Fruit fly (Drosophila melanogaster) whole organism, embryonic: ENCODE results near the gene CG12241.

Experiments
- CG11247 ChIP-seq: fragments of 200-800 bp; sonication (Bioruptor generic); IDR thresholded peaks from 2 replicates; pipeline ENCODE4 v1.3.6; 2022; ENCODE audit warnings: missing biosample characterization, missing genetic modification characterization
- CG1233 ChIP-seq: fragments of 200-800 bp; sonication (Bioruptor generic); optimal IDR thresholded peaks from 4 replicates; lab custom pipeline; 2018; ENCODE audit warnings: missing biosample characterization, mild to moderate bottlenecking, missing genetic modification characterization
- CG13894 ChIP-seq: fragments of 200-800 bp; sonication (Bioruptor generic); optimal IDR thresholded peaks from 3 replicates; lab custom pipeline; 2018; ENCODE audit warnings: missing biosample characterization, mild to moderate bottlenecking, missing genetic modification characterization, moderate library complexity
- CG17912 ChIP-seq: fragments of 200-800 bp; sonication (Bioruptor generic); optimal IDR thresholded peaks from 2 replicates; lab custom pipeline; 2018; ENCODE audit warnings: missing biosample characterization, mild to moderate bottlenecking, missing genetic modification characterization
- CG18619 ChIP-seq: fragments of 200-800 bp; sonication (Bioruptor generic); optimal IDR thresholded peaks from 3 replicates; lab custom pipeline; 2017; ENCODE audit warnings: missing biosample characterization, mild to moderate bottlenecking, missing genetic modification characterization
- CG18764 ChIP-seq: fragments of 200-800 bp; sonication (Bioruptor generic); optimal IDR thresholded peaks from 3 replicates; lab custom pipeline; 2016; ENCODE audit warnings: missing biosample characterization, missing genetic modification characterization
- CG2202 ChIP-seq: fragments of 200-800 bp; sonication (Bioruptor generic); optimal IDR thresholded peaks from 2 replicates; lab custom pipeline; 2018; ENCODE audit warnings: missing biosample characterization, mild to moderate bottlenecking, missing genetic modification characterization
- CG31224 ChIP-seq: fragments of 200-800 bp; sonication (Bioruptor generic); IDR thresholded peaks from 2 replicates; pipeline ENCODE4 v1.3.6; 2022; ENCODE audit warnings: missing biosample characterization, missing genetic modification characterization
- CG34224 ChIP-seq: fragments of 200-800 bp; sonication (Bioruptor generic); IDR thresholded peaks from 3 replicates; pipeline ENCODE4 v1.3.6; 2022; ENCODE audit warnings: missing biosample characterization, missing genetic modification characterization; ENCODE audit not compliant: partially characterized antibody
- CG4360 ChIP-seq: fragments of 200-800 bp; sonication (Bioruptor generic); IDR thresholded peaks from 2 replicates; pipeline ENCODE4 v1.3.6; 2022; ENCODE audit warnings: missing biosample characterization, missing genetic modification characterization
- CG5953 ChIP-seq: fragments of 200-800 bp; sonication (Bioruptor generic); IDR thresholded peaks from 2 replicates; pipeline ENCODE4 v1.3.6; 2022; ENCODE audit warnings: missing biosample characterization, missing genetic modification characterization
- CG6689 ChIP-seq: fragments of 200-800 bp; sonication (Bioruptor generic); IDR thresholded peaks from 2 replicates; pipeline ENCODE4 v1.3.6; 2022; ENCODE audit warnings: missing biosample characterization, missing genetic modification characterization
- CG7963 ChIP-seq: fragments of 200-800 bp; sonication (Bioruptor generic); IDR thresholded peaks from 3 replicates; pipeline ENCODE4 v1.3.6; 2022; ENCODE audit warnings: missing biosample characterization, missing genetic modification characterization; ENCODE audit not compliant: partially characterized antibody
- CG8281 ChIP-seq: fragments of 200-800 bp; sonication (Bioruptor generic); optimal IDR thresholded peaks from 2 replicates; lab custom pipeline; 2018; ENCODE audit warnings: missing biosample characterization, mild to moderate bottlenecking, missing genetic modification characterization, moderate library complexity
- Doc2 ChIP-seq: fragments of 200-800 bp; sonication (Bioruptor generic); IDR thresholded peaks from 2 replicates; pipeline ENCODE4 v1.3.6; 2022; ENCODE audit warnings: missing biosample characterization, missing genetic modification characterization
- Dref ChIP-seq: fragments of 200-800 bp; sonication (Bioruptor generic); IDR thresholded peaks from 2 replicates; pipeline ENCODE4 v1.3.6; 2022; ENCODE audit warnings: missing biosample characterization, missing genetic modification characterization
- ERR ChIP-seq: fragments of 200-800 bp; sonication (Bioruptor generic); optimal IDR thresholded peaks from 2 replicates; lab custom pipeline; 2016; ENCODE audit warnings: missing biosample characterization, missing genetic modification characterization
- Eip74EF ChIP-seq, 2 experiments: fragments of 200-800 bp in 1 of 2; fragments of >200 bp in 1 of 2; sonication (Bioruptor generic) in 1 of 2; optimal IDR thresholded peaks; 2 replicates each; lab custom pipeline; 2017 to 2019; ENCODE audit warnings: missing biosample characterization in 2 of 2, missing genetic modification characterization in 2 of 2, mild to moderate bottlenecking in 1 of 2, moderate library complexity in 1 of 2
- HmgZ ChIP-seq: fragments of 200-800 bp; sonication (Bioruptor generic); optimal IDR thresholded peaks from 2 replicates; lab custom pipeline; 2018; ENCODE audit warnings: missing biosample characterization, mild to moderate bottlenecking, missing genetic modification characterization
- Hmx ChIP-seq: fragments of 200-800 bp; sonication (Bioruptor generic); optimal IDR thresholded peaks from 2 replicates; lab custom pipeline; 2016; ENCODE audit warnings: missing biosample characterization, missing genetic modification characterization
- Hr78 ChIP-seq, 2 experiments: fragments of 200-800 bp in 1 of 2; fragments of >200 bp in 1 of 2; sonication (Bioruptor generic) in 1 of 2; optimal IDR thresholded peaks; 2 replicates each; lab custom pipeline; 2017 to 2019; ENCODE audit warnings: missing biosample characterization in 2 of 2, missing genetic modification characterization in 2 of 2, mild to moderate bottlenecking in 1 of 2, moderate library complexity in 1 of 2
- Jarid2 ChIP-seq: fragments of 200-800 bp; sonication (Bioruptor generic); optimal IDR thresholded peaks from 3 replicates; lab custom pipeline; 2017; ENCODE audit warnings: mild to moderate bottlenecking, missing biosample characterization, missing genetic modification reagents, missing genetic modification characterization
- NC2β ChIP-seq: fragments of 200-800 bp; sonication (Bioruptor generic); optimal IDR thresholded peaks from 2 replicates; lab custom pipeline; 2016; ENCODE audit warnings: missing biosample characterization, missing genetic modification characterization
- NFAT ChIP-seq: fragments of 200-800 bp; sonication (Bioruptor generic); IDR thresholded peaks from 2 replicates; pipeline ENCODE4 v1.3.6; 2022; ENCODE audit warnings: missing biosample characterization, missing genetic modification characterization
- Tbp ChIP-seq: fragments of >200 bp; optimal IDR thresholded peaks from 2 replicates; lab custom pipeline; 2018; ENCODE audit warnings: missing biosample characterization, missing genetic modification characterization
- ato ChIP-seq: fragments of 200-800 bp; sonication (Bioruptor generic); IDR thresholded peaks from 2 replicates; pipeline ENCODE4 v1.3.6; 2022; ENCODE audit warnings: missing biosample characterization, missing genetic modification characterization; ENCODE audit not compliant: partially characterized antibody
- bbx ChIP-seq: fragments of 200-800 bp; sonication (Bioruptor generic); IDR thresholded peaks from 2 replicates; pipeline ENCODE4 v1.3.6; 2022; ENCODE audit warnings: missing biosample characterization, missing genetic modification characterization; ENCODE audit not compliant: partially characterized antibody
- btn ChIP-seq: fragments of 200-800 bp; sonication (Bioruptor generic); optimal IDR thresholded peaks from 2 replicates; lab custom pipeline; 2016; ENCODE audit warnings: missing biosample characterization, missing genetic modification characterization
- caup ChIP-seq: fragments of 200-800 bp; sonication (Bioruptor generic); optimal IDR thresholded peaks from 3 replicates; lab custom pipeline; 2017; ENCODE audit warnings: missing biosample characterization, mild to moderate bottlenecking, missing genetic modification characterization, moderate library complexity; ENCODE audit not compliant: severe bottlenecking
- crol ChIP-seq: fragments of 200-800 bp; sonication (Bioruptor generic); IDR thresholded peaks from 2 replicates; pipeline ENCODE4 v1.3.6; 2022; ENCODE audit warnings: missing biosample characterization, missing genetic modification characterization
- dysf ChIP-seq: fragments of 200-800 bp; sonication (Bioruptor generic); IDR thresholded peaks from 3 replicates; pipeline ENCODE4 v1.3.6; 2022; ENCODE audit warnings: missing biosample characterization, missing genetic modification characterization
- fru ChIP-seq: fragments of >200 bp; optimal IDR thresholded peaks from 2 replicates; lab custom pipeline; 2017
- gsb ChIP-seq: fragments of 200-800 bp; sonication (Bioruptor generic); IDR thresholded peaks from 2 replicates; pipeline ENCODE4 v1.3.6; 2022; ENCODE audit warnings: missing biosample characterization, missing genetic modification characterization
- inv ChIP-seq: fragments of 200-800 bp; sonication (Bioruptor generic); IDR thresholded peaks from 2 replicates; pipeline ENCODE4 v1.3.6; 2022; ENCODE audit warnings: missing biosample characterization, missing genetic modification characterization; ENCODE audit not compliant: partially characterized antibody
- jumu ChIP-seq: fragments of 200-800 bp; sonication (Bioruptor generic); optimal IDR thresholded peaks from 3 replicates; lab custom pipeline; 2016; ENCODE audit warnings: missing biosample characterization, missing genetic modification characterization
- nmo ChIP-seq: fragments of 200-800 bp; sonication (Bioruptor generic); optimal IDR thresholded peaks from 2 replicates; lab custom pipeline; 2018; ENCODE audit warnings: missing biosample characterization, mild to moderate bottlenecking, missing genetic modification characterization, moderate library complexity
- oc ChIP-seq: fragments of 200-800 bp; sonication (Bioruptor generic); optimal IDR thresholded peaks from 2 replicates; lab custom pipeline; 2018; ENCODE audit warnings: missing biosample characterization, mild to moderate bottlenecking, missing genetic modification characterization, moderate library complexity
- phol ChIP-seq: fragments of 200-800 bp; sonication (Bioruptor generic); optimal IDR thresholded peaks from 3 replicates; lab custom pipeline; 2018; ENCODE audit warnings: missing biosample characterization, mild to moderate bottlenecking, missing genetic modification characterization, moderate library complexity
- pita ChIP-seq: fragments of 200-800 bp; sonication (Bioruptor generic); optimal IDR thresholded peaks from 2 replicates; lab custom pipeline; 2017; ENCODE audit warnings: missing biosample characterization, mild to moderate bottlenecking, missing genetic modification characterization
- prd ChIP-seq, 3 experiments: fragments of >200 bp in 2 of 3; fragments of 200-800 bp in 1 of 3; sonication (Bioruptor generic) in 1 of 3; optimal IDR thresholded peaks in 2 of 3; IDR thresholded peaks in 1 of 3; 2 replicates in 2 of 3; 3 replicates in 1 of 3; pipeline versions ENCODE4 v1.3.6 to Lab custom; 2017 to 2022; ENCODE audit warnings: missing biosample characterization in 1 of 3, missing genetic modification characterization in 1 of 3
- sc ChIP-seq, 3 experiments: fragments of >200 bp in 2 of 3; fragments of 200-800 bp in 1 of 3; sonication (Bioruptor generic) in 1 of 3; optimal IDR thresholded peaks; 2 replicates in 2 of 3; 3 replicates in 1 of 3; lab custom pipeline; 2017; ENCODE audit warnings: mild to moderate bottlenecking in 1 of 3, missing biosample characterization in 1 of 3, missing genetic modification characterization in 1 of 3, missing genetic modification reagents in 1 of 3
- seq ChIP-seq: fragments of 200-800 bp; sonication (Bioruptor generic); IDR thresholded peaks from 2 replicates; pipeline ENCODE4 v1.3.6; 2022; ENCODE audit warnings: missing biosample characterization, missing genetic modification characterization
- shn ChIP-seq: fragments of 200-800 bp; sonication (Bioruptor generic); optimal IDR thresholded peaks from 3 replicates; lab custom pipeline; 2016; ENCODE audit warnings: missing biosample characterization, missing genetic modification characterization
- sob ChIP-seq: fragments of 200-800 bp; sonication (Bioruptor generic); IDR thresholded peaks from 2 replicates; pipeline ENCODE4 v1.3.6; 2022; ENCODE audit warnings: missing biosample characterization, missing genetic modification characterization
- stc ChIP-seq: fragments of 200-800 bp; sonication (Bioruptor generic); IDR thresholded peaks from 2 replicates; pipeline ENCODE4 v1.3.6; 2022; ENCODE audit warnings: missing biosample characterization, missing genetic modification characterization
- tgo ChIP-seq: fragments of 200-800 bp; sonication (Bioruptor generic); IDR thresholded peaks from 3 replicates; pipeline ENCODE4 v1.3.6; 2022; ENCODE audit warnings: missing biosample characterization, missing genetic modification characterization
- twi ChIP-seq: fragments of 200-800 bp; optimal IDR thresholded peaks from 2 replicates; lab custom pipeline; 2019; ENCODE audit warnings: missing biosample characterization, mild to moderate bottlenecking, missing genetic modification characterization, moderate library complexity
- unc-4 ChIP-seq: fragments of 200-800 bp; sonication (Bioruptor generic); IDR thresholded peaks from 2 replicates; pipeline ENCODE4 v1.3.6; 2022; ENCODE audit warnings: missing biosample characterization, missing genetic modification characterization; ENCODE audit not compliant: partially characterized antibody
- zen2 ChIP-seq: fragments of 200-800 bp; sonication (Bioruptor generic); IDR thresholded peaks from 3 replicates; pipeline ENCODE4 v1.3.6; 2022; ENCODE audit warnings: missing biosample characterization, missing genetic modification characterization; ENCODE audit not compliant: partially characterized antibody

Gene CG12241

dm6 chr3R:15265406-15266040, 46.5 kb downstream of the CG12241 start, which contains the start of gene ATPsynO (continued):
- TF ChIP-seq pita (no peak), CG17912 (GFP tag; lab: Kevin White, UChicago) (peak; percentile 72), Jarid2 (GFP tag; lab: Kevin White, UChicago) (no peak), Dref (GFP tag; lab: Robert Waterston, UW) (peak; percentile 85), nmo (GFP tag; lab: Kevin White, UChicago) (peak; percentile 63), sc (optimal IDR thresholded peaks at IDR 0.05; lab: Kevin White, UChicago) (no peak), sc (GFP tag; optimal IDR thresholded peaks at IDR 0.05; lab: Kevin White, UChicago) (no peak), twi (tag; lab: Kevin White, UChicago) (no peak), caup (GFP tag; lab: Kevin White, UChicago) (peak; percentile 23), CG18764 (no peak), oc (tag; lab: Kevin White, UChicago) (no peak), stc (GFP tag; lab: Robert Waterston, UW) (no peak), shn (GFP tag; lab: Kevin White, UChicago) (no peak), CG2202 (peak; percentile 14), crol (GFP tag; lab: Robert Waterston, UW) (no peak), ato (GFP tag; lab: Robert Waterston, UW) (no peak), Tbp (GFP tag; lab: Kevin White, UChicago) (no peak), CG13894 (tag; lab: Kevin White, UChicago) (no peak), ERR (GFP tag; lab: Kevin White, UChicago) (no peak), zen2 (GFP tag; lab: Robert Waterston, UW) (no peak), CG31224 (GFP tag; lab: Robert Waterston, UW) (no peak), CG5953 (GFP tag; lab: Robert Waterston, UW) (no peak), dysf (GFP tag; lab: Robert Waterston, UW) (no peak), CG1233 (GFP tag; lab: Kevin White, UChicago) (no peak), CG8281 (tag; lab: Kevin White, UChicago) (no peak), CG7963 (GFP tag; lab: Robert Waterston, UW) (no peak), Doc2 (GFP tag; lab: Robert Waterston, UW) (no peak), inv (GFP tag; lab: Robert Waterston, UW) (no peak), tgo (GFP tag; lab: Robert Waterston, UW) (no peak), sob (no peak), gsb (GFP tag; lab: Robert Waterston, UW) (no peak), CG18619 (no peak), NFAT (GFP tag; lab: Robert Waterston, UW) (no peak), Eip74EF (GFP tag; optimal IDR thresholded peaks at IDR 0.05; lab: Kevin White, UChicago) (no peak), fru (lab: Kevin White, UChicago) (no peak), seq (GFP tag; lab: Robert Waterston, UW) (no peak), bbx (GFP tag; lab: Robert Waterston, UW) (0 out of 2 replicates have a peak, but pooled peaks have one; percentile 41), phol (tag; lab: Kevin White, UChicago) (peak; percentile 79), Hr78 (GFP tag; optimal IDR thresholded peaks at IDR 0.05; lab: Kevin White, UChicago) (no peak), HmgZ (tag; lab: Kevin White, UChicago) (peak; percentile 76), CG6689 (GFP tag; lab: Robert Waterston, UW) (no peak), CG4360 (GFP tag; lab: Robert Waterston, UW) (no peak), CG34224 (GFP tag; lab: Robert Waterston, UW) (no peak), prd (optimal IDR thresholded peaks at IDR 0.05; lab: Kevin White, UChicago) (no peak), prd (GFP tag; IDR thresholded peaks at IDR 0.05; lab: Robert Waterston, UW) (no peak), btn (GFP tag; lab: Kevin White, UChicago) (no peak), NC2β (GFP tag; lab: Kevin White, UChicago) (no peak), jumu (no peak), CG11247 (GFP tag; lab: Robert Waterston, UW) (no peak), unc-4 (GFP tag; lab: Robert Waterston, UW) (peak; percentile 20; the same call in 1 of the 2 replicates), Hmx (GFP tag; lab: Kevin White, UChicago) (no peak)
